Worm (Caenorhabditis elegans) whole organism, L4 larva: ENCODE results near the gene Y43F8B.23.

Experiments
- ceh-82 ChIP-seq: sonication (generic microtip); optimal IDR thresholded peaks from 2 replicates; lab custom pipeline; 2017; ENCODE audit warnings: missing biosample characterization, missing genetic modification characterization
- unc-39 ChIP-seq: sonication (generic microtip); optimal IDR thresholded peaks from 2 replicates; lab custom pipeline; 2017; ENCODE audit warnings: missing biosample characterization, missing genetic modification characterization

DNA sequence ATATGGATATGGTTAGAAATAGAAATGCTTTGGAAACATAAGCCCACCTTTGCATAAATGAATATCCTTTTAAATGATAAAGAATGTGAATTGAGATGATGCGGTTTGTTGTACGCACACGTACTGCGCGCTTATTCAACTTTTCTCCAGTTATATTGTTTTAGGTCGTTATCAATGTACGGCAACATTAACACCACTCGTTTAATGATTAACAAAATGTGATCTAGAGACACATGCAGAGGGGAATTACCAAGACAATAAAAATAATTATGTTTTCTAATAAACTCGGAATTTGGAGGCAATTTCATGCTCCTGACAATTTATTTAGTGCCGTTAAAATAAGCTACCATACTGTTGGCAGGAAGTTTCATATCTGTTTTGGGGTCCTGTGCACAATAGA is 22.0 kb downstream of the Y43F8B.23 start, which contains the start of gene M04C3.1:
- TF ChIP-seq ceh-82 (tag; lab: Kevin White, UChicago) (no peak), unc-39 (tag; lab: Kevin White, UChicago) (no peak)
